Worm (Caenorhabditis elegans) whole organism, L3 larva: ENCODE data around the gene T21B10.3.

Experiments
- ceh-16 ChIP-seq: sonication (generic microtip); optimal IDR thresholded peaks from 2 replicates; lab custom pipeline; 2017; ENCODE audit warnings: missing biosample characterization, missing genetic modification characterization
- sea-2 ChIP-seq: fragments of 150-350 bp; sonication (generic microtip); optimal IDR thresholded peaks from 4 replicates; lab custom pipeline; 2014; ENCODE audit warnings: missing biosample characterization, missing genetic modification reagents, missing genetic modification characterization
- tbx-2 ChIP-seq: sonication (generic microtip); optimal IDR thresholded peaks from 2 replicates; lab custom pipeline; 2016; ENCODE audit warnings: mild to moderate bottlenecking, missing genetic modification characterization, missing compliant biosample characterization

DNA sequence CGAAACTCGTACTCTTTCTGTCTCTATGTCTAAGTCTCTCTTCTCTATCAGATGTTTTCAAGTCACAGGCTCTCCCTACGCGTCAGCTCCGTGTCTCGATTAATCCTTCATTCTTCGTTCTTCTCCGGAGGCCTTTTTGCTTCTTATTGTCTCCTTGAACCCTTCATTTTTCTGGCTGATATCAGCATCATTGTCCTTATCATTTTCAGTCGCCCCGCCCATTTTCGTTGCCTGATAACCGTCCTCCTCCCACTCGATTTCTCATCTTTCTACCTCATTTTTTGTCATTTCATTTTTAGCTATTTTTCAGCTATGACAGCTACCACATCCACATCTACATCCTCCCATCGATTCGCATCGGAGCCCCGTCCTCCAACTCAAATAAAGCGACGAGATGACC, 12.0 kb upstream of the T21B10.3 start, which contains the start of gene B0457.6:
- TF ChIP-seq ceh-16 (no peak), sea-2 (GFP tag; lab: Kevin White, UChicago) (no peak), tbx-2 (tag; lab: Kevin White, UChicago) (no peak)
